Fruit fly (Drosophila melanogaster) whole organism, adult: ENCODE data around the gene CG11951.

Experiments used
- CG11617 ChIP-seq: fragments of 200-800 bp; sonication (Bioruptor generic); optimal IDR thresholded peaks from 2 replicates; lab custom pipeline; 2017; ENCODE audit warnings: mild to moderate bottlenecking, missing biosample characterization, missing genetic modification reagents, missing genetic modification characterization
- CG12768 ChIP-seq: fragments of 200-800 bp; sonication (Bioruptor generic); optimal IDR thresholded peaks from 2 replicates; lab custom pipeline; 2017; ENCODE audit warnings: missing biosample characterization, missing genetic modification characterization, mild to moderate bottlenecking, moderate library complexity, missing genetic modification reagents
- CG14711 ChIP-seq: fragments of 200-800 bp; sonication (Bioruptor generic); optimal IDR thresholded peaks from 2 replicates; lab custom pipeline; 2018; ENCODE audit warnings: missing biosample characterization, mild to moderate bottlenecking, missing genetic modification characterization, moderate library complexity
- CG1620 ChIP-seq: fragments of 200-800 bp; sonication (Bioruptor generic); optimal IDR thresholded peaks from 2 replicates; lab custom pipeline; 2016; ENCODE audit warnings: missing biosample characterization, missing genetic modification characterization
- CG5204 ChIP-seq: fragments of 200-800 bp; sonication (Bioruptor generic); optimal IDR thresholded peaks from 2 replicates; lab custom pipeline; 2016; ENCODE audit warnings: missing biosample characterization, missing genetic modification characterization
- CG7045 ChIP-seq: fragments of 200-800 bp; sonication (Bioruptor generic); optimal IDR thresholded peaks from 2 replicates; lab custom pipeline; 2017; ENCODE audit warnings: missing biosample characterization, mild to moderate bottlenecking, missing genetic modification characterization
- CG7101 ChIP-seq: fragments of 200-800 bp; sonication (Bioruptor generic); optimal IDR thresholded peaks from 2 replicates; lab custom pipeline; 2018; ENCODE audit warnings: missing biosample characterization, mild to moderate bottlenecking, missing genetic modification characterization, moderate library complexity
- Clk ChIP-seq: fragments of 200-800 bp; sonication (Bioruptor generic); optimal IDR thresholded peaks from 2 replicates; lab custom pipeline; 2017; ENCODE audit warnings: missing biosample characterization, missing genetic modification characterization
- Crg-1 ChIP-seq: fragments of 200-800 bp; sonication (Bioruptor generic); optimal IDR thresholded peaks from 2 replicates; lab custom pipeline; 2016; ENCODE audit warnings: missing biosample characterization, missing genetic modification characterization
- Hr96 ChIP-seq: fragments of 200-800 bp; sonication (Bioruptor generic); optimal IDR thresholded peaks from 2 replicates; lab custom pipeline; 2016; ENCODE audit warnings: missing biosample characterization, missing genetic modification characterization
- Mnt ChIP-seq: fragments of 200-800 bp; sonication (Bioruptor generic); optimal IDR thresholded peaks from 2 replicates; lab custom pipeline; 2016; ENCODE audit warnings: missing biosample characterization, mild to moderate bottlenecking, missing genetic modification characterization
- bab1 ChIP-seq: fragments of 200-800 bp; sonication (Bioruptor generic); optimal IDR thresholded peaks from 3 replicates; lab custom pipeline; 2019; ENCODE audit warnings: missing biosample characterization, mild to moderate bottlenecking, missing genetic modification characterization, moderate library complexity
- cic ChIP-seq: fragments of 200-800 bp; sonication (Bioruptor generic); optimal IDR thresholded peaks from 2 replicates; lab custom pipeline; 2017; ENCODE audit warnings: missing biosample characterization, mild to moderate bottlenecking, missing genetic modification characterization, moderate library complexity
- cnc ChIP-seq, 2 experiments: fragments of >200 bp; optimal IDR thresholded peaks; 2 replicates each; lab custom pipeline; 2017
- ovo ChIP-seq: fragments of 200-800 bp; sonication (Bioruptor generic); optimal IDR thresholded peaks from 2 replicates; lab custom pipeline; 2016; ENCODE audit warnings: missing biosample characterization, missing genetic modification characterization
- pad ChIP-seq: fragments of 200-800 bp; sonication (Bioruptor generic); optimal IDR thresholded peaks from 3 replicates; lab custom pipeline; 2017; ENCODE audit warnings: missing biosample characterization, missing genetic modification characterization, mild to moderate bottlenecking, moderate library complexity, missing genetic modification reagents
- tj ChIP-seq: fragments of 200-800 bp; sonication (Bioruptor generic); optimal IDR thresholded peaks from 3 replicates; lab custom pipeline; 2017; ENCODE audit warnings: missing biosample characterization, mild to moderate bottlenecking, missing genetic modification characterization, moderate library complexity
- toe ChIP-seq: fragments of 200-800 bp; sonication (Bioruptor generic); optimal IDR thresholded peaks from 2 replicates; lab custom pipeline; 2016; ENCODE audit warnings: missing biosample characterization, missing genetic modification characterization

The CG11951 gene

DNA sequence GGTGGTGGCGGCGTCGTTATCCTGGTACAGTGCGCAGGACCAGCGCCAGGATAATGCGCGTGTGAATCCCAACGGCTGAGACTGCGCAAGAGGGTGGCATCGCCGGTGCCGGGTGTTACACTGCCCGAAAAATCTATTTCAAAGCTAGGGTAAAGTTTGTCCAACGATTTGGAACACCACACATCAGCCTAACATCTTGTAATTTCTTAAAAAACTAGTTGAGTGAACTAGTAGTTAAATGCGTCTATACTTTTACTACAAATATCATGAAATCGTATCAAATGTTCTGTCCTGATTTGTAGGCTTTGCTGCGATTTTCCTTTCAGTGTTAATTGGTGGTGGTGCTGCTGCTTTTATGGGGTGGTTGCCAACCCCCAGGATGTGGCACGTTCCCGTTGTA lies 26.6 kb upstream of the CG11951 start:
- TF ChIP-seq cnc (optimal IDR thresholded peaks at IDR 0.05; lab: Kevin White, UChicago) = no peak
- TF ChIP-seq CG12768 (GFP tag; lab: Kevin White, UChicago) = no peak
- no peak for TF ChIP-seq CG11617 (GFP tag; lab: Kevin White, UChicago)
- TF ChIP-seq CG7045 (GFP tag; lab: Kevin White, UChicago) = no peak
- TF ChIP-seq Clk (GFP tag; lab: Kevin White, UChicago) = no peak
- TF ChIP-seq Hr96 = no peak

- TF ChIP-seq CG7101 (tag; lab: Kevin White, UChicago) (no peak), Hr96 (no peak), Mnt (GFP tag; lab: Kevin White, UChicago) (no peak), cic (GFP tag; lab: Kevin White, UChicago) (no peak), CG7045 (GFP tag; lab: Kevin White, UChicago) (no peak), CG11617 (GFP tag; lab: Kevin White, UChicago) (no peak), ovo (GFP tag; lab: Kevin White, UChicago) (no peak), Clk (GFP tag; lab: Kevin White, UChicago) (no peak), toe (GFP tag; lab: Kevin White, UChicago) (no peak), Crg-1 (GFP tag; lab: Kevin White, UChicago) (no peak), CG1620 (GFP tag; lab: Kevin White, UChicago) (no peak), CG14711 (tag; lab: Kevin White, UChicago) (no peak), cnc (optimal IDR thresholded peaks at IDR 0.05; lab: Kevin White, UChicago) (no peak)
Observed at dm6 chr3R:29263264-29263663, 24.7 kb upstream of the CG11951 start.

- TF ChIP-seq ovo (GFP tag; lab: Kevin White, UChicago) (no peak), cnc (optimal IDR thresholded peaks at IDR 0.05; lab: Kevin White, UChicago) (no peak), bab1 (GFP tag; lab: Kevin White, UChicago) (no peak), CG5204 (GFP tag; lab: Kevin White, UChicago) (no peak)
Observed at dm6 chr3R:29262481-29262880, 24.0 kb upstream of the CG11951 start.

DNA sequence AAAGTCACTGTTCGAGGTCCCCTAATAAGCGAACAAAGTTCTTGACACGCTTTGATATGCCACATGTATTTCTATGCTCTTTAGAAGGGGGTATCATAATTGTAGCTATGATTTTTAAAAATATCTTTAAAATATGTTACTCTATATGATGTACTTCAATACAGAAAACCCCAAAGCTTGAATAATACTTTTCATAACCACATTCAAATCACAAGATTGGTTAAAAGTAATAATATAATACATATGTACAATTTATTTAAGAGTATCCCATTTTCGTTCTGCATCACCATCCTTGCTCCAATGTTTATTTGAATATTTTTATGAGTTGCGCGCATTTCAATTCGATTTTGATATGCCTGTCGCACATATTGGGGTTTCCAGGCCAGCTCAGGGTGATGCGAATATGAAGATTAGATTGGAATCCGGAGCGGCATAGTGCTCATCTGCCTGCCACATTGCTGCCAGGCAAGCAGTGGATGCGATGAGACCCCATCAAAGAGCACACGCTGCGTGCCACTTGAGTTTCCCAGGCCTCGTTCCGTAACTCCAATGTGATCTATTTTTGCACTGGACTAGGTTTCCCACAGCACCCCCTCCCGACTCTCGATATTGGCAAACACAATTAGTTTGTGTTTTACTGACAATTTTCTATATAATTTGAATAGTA lies 21.1 kb upstream of the CG11951 start:
- TF ChIP-seq CG7045 (GFP tag; lab: Kevin White, UChicago) = no peak

- TF ChIP-seq CG5204 (GFP tag; lab: Kevin White, UChicago) = no peak
- no peak for TF ChIP-seq CG12768 (GFP tag; lab: Kevin White, UChicago)
- TF ChIP-seq pad (GFP tag; lab: Kevin White, UChicago) = peak; percentile 69
- TF ChIP-seq bab1 (GFP tag; lab: Kevin White, UChicago) = no peak
Observed at dm6 chr3R:29257890-29258691, 19.6 kb upstream of the CG11951 start.

DNA sequence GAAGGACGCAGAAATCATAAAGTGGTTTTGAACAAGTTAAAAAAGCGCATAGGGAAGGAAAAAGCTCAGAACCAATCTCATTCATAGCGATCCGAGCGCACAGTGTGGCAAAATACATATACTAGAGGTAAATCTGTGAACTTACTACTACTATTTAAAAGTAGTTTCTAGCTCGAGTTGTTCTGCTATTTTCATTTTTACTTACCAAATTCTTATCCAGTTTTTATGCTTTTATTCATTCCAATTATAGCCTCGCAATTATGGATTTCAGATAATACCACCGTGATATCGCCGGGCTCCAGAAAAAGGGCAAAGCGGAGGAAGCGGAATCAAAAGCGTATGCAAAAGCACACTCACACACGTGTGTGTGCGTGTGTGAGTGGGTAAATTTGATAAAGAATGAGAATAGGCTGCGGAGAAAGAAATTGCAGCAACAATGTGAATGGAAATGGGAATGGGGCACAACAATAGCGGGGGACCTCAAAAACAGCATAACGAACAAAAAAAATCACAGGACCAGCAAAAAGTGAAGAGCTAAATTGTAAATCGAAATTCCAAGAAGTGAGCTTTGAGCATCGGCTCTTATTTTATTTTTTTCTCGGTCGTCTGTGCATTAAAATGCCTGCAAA lies 18.4 kb upstream of the CG11951 start:
- TF ChIP-seq tj (peak; percentile 44), cic (GFP tag; lab: Kevin White, UChicago) (no peak), Crg-1 (GFP tag; lab: Kevin White, UChicago) (no peak)

dm6 chr3R:29255963-29256527 lies 17.5 kb upstream of the CG11951 start, which contains the start of gene CG45544:
Gene CG45544, plus strand, starts transcription at chr3R:29256485.
- TF ChIP-seq tj (peak; percentile 90), CG14711 (tag; lab: Kevin White, UChicago) (peak; percentile 2), ovo (GFP tag; lab: Kevin White, UChicago) (no peak), Hr96 (peak; percentile 6), CG11617 (GFP tag; lab: Kevin White, UChicago) (no peak), bab1 (GFP tag; lab: Kevin White, UChicago) (peak; percentile 77), CG7101 (tag; lab: Kevin White, UChicago) (peak; percentile 33)
